Worm (Caenorhabditis elegans) whole organism, young adult: ENCODE data around the gene C33D9.3.

Experiments
- B0035.1 ChIP-seq: sonication (generic microtip); optimal IDR thresholded peaks from 2 replicates; lab custom pipeline; 2016; ENCODE audit warnings: missing genetic modification characterization, mild to moderate bottlenecking, missing compliant biosample characterization, missing genotype, missing genetic modification reagents
- B0336.3 ChIP-seq: fragments of 200-800 bp; sonication (Bioruptor generic); IDR thresholded peaks from 2 replicates; pipeline ENCODE4 v1.3.6; 2022; ENCODE audit warnings: missing genetic modification characterization, missing compliant biosample characterization
- C06A6.2 ChIP-seq: fragments of 200-800 bp; sonication (Bioruptor generic); conservative IDR thresholded peaks from 2 replicates; pipeline ENCODE4 v1.3.6; 2022; ENCODE audit warnings: missing genetic modification characterization, missing compliant biosample characterization
- D2030.7 ChIP-seq: fragments of 200-800 bp; sonication (Bioruptor generic); IDR thresholded peaks from 2 replicates; pipeline ENCODE4 v1.3.6; 2022; ENCODE audit warnings: missing genetic modification reagents, missing genetic modification characterization, missing compliant biosample characterization
- F22D6.2 ChIP-seq: sonication (generic microtip); optimal IDR thresholded peaks from 2 replicates; lab custom pipeline; 2016; ENCODE audit warnings: mild to moderate bottlenecking, missing genetic modification characterization, missing compliant biosample characterization
- F33H1.4 ChIP-seq: fragments of 200-800 bp; sonication (Bioruptor generic); IDR thresholded peaks from 2 replicates; pipeline ENCODE4 v1.3.6; 2022; ENCODE audit warnings: missing genetic modification reagents, missing genetic modification characterization, missing compliant biosample characterization
- F49E8.2 ChIP-seq: sonication (generic microtip); optimal IDR thresholded peaks from 3 replicates; lab custom pipeline; 2017; ENCODE audit warnings: missing genetic modification characterization, mild to moderate bottlenecking, missing compliant biosample characterization, antibody characterized with exemption, moderate library complexity; ENCODE audit not compliant: insufficient read depth
- F55B11.4 ChIP-seq: sonication (generic microtip); optimal IDR thresholded peaks from 2 replicates; lab custom pipeline; 2016; ENCODE audit warnings: missing compliant biosample characterization, missing genetic modification characterization, borderline replicate concordance; ENCODE audit not compliant: insufficient read depth
- K11D2.4 ChIP-seq: fragments of 200-800 bp; sonication (Bioruptor generic); IDR thresholded peaks from 2 replicates; pipeline ENCODE4 v1.3.6; 2022; ENCODE audit warnings: missing genetic modification reagents, missing genetic modification characterization, missing compliant biosample characterization
- K12H6.12 ChIP-seq: fragments of 200-800 bp; sonication (Bioruptor generic); optimal IDR thresholded peaks from 2 replicates; lab custom pipeline; 2018; ENCODE audit warnings: mild to moderate bottlenecking, missing genetic modification characterization, missing compliant biosample characterization
- T26A5.8 ChIP-seq: sonication (generic microtip); optimal IDR thresholded peaks from 2 replicates; lab custom pipeline; 2016; ENCODE audit warnings: missing genetic modification characterization, missing compliant biosample characterization
- Y53G8AR.9 ChIP-seq: fragments of 200-800 bp; sonication (Bioruptor generic); conservative IDR thresholded peaks from 2 replicates; pipeline ENCODE4 v1.3.6; 2022; ENCODE audit warnings: missing genetic modification reagents, missing genetic modification characterization, missing compliant biosample characterization
- Y67H2A.10 ChIP-seq: fragments of 200-800 bp; sonication (Bioruptor generic); conservative IDR thresholded peaks from 2 replicates; pipeline ENCODE4 v1.3.6; 2022; ENCODE audit warnings: missing genetic modification reagents, missing genetic modification characterization, missing compliant biosample characterization
- attf-3 ChIP-seq: fragments of 200-800 bp; sonication (Bioruptor generic); conservative IDR thresholded peaks from 2 replicates; pipeline ENCODE4 v1.3.6; 2022; ENCODE audit warnings: missing genetic modification reagents, missing genetic modification characterization, missing compliant biosample characterization
- ccch-3 ChIP-seq: fragments of 200-800 bp; sonication (Bioruptor generic); optimal IDR thresholded peaks from 2 replicates; lab custom pipeline; 2018; ENCODE audit warnings: mild to moderate bottlenecking, missing genetic modification characterization, missing compliant biosample characterization
- cebp-1 ChIP-seq, 2 experiments: fragments of 200-800 bp in 1 of 2; sonication (Bioruptor generic) in 1 of 2; sonication (generic microtip) in 1 of 2; IDR thresholded peaks in 1 of 2; optimal IDR thresholded peaks in 1 of 2; 2 replicates each; pipeline versions ENCODE4 v1.3.6 to Lab custom; 2017 to 2022; ENCODE audit warnings: missing compliant biosample characterization in 2 of 2, missing genetic modification characterization in 2 of 2, mild to moderate bottlenecking in 1 of 2, missing genetic modification reagents in 1 of 2, moderate library complexity in 1 of 2
- ceh-100 ChIP-seq: fragments of 200-800 bp; sonication (Bioruptor generic); IDR thresholded peaks from 2 replicates; pipeline ENCODE4 v1.3.6; 2022; ENCODE audit warnings: missing genetic modification reagents, missing genetic modification characterization, missing compliant biosample characterization
- ceh-27 ChIP-seq: fragments of 200-800 bp; sonication (Bioruptor generic); optimal IDR thresholded peaks from 2 replicates; lab custom pipeline; 2018; ENCODE audit warnings: mild to moderate bottlenecking, missing genetic modification characterization, moderate library complexity, missing compliant biosample characterization
- ceh-58 ChIP-seq: fragments of 200-800 bp; sonication (Bioruptor generic); IDR thresholded peaks from 2 replicates; pipeline ENCODE4 v1.3.6; 2022; ENCODE audit warnings: missing genetic modification characterization, missing compliant biosample characterization
- ceh-91 ChIP-seq: fragments of 200-800 bp; sonication (Bioruptor generic); IDR thresholded peaks from 2 replicates; pipeline ENCODE4 v1.3.6; 2022; ENCODE audit warnings: missing genetic modification reagents, missing genetic modification characterization, missing compliant biosample characterization
- die-1 ChIP-seq: sonication (generic microtip); optimal IDR thresholded peaks from 2 replicates; lab custom pipeline; 2016; ENCODE audit warnings: missing genotype, mild to moderate bottlenecking, missing genetic modification characterization, missing compliant biosample characterization
- dox-1 ChIP-seq: fragments of 200-800 bp; sonication (Bioruptor generic); IDR thresholded peaks from 2 replicates; pipeline ENCODE4 v1.3.6; 2022; ENCODE audit warnings: missing genetic modification reagents, missing genetic modification characterization, missing compliant biosample characterization
- dpff-1 ChIP-seq: sonication (generic microtip); optimal IDR thresholded peaks from 2 replicates; lab custom pipeline; 2017; ENCODE audit warnings: mild to moderate bottlenecking, missing genetic modification characterization, missing compliant biosample characterization
- efl-1 ChIP-seq: fragments of 150-350 bp; optimal IDR thresholded peaks from 2 replicates; lab custom pipeline; 2014; ENCODE audit warnings: missing biosample characterization, missing genetic modification reagents, missing genetic modification characterization
- ets-4 ChIP-seq: fragments of 200-800 bp; sonication (Bioruptor generic); optimal IDR thresholded peaks from 2 replicates; lab custom pipeline; 2018; ENCODE audit warnings: mild to moderate bottlenecking, missing genetic modification characterization, missing compliant biosample characterization
- gei-17 ChIP-seq: fragments of 200-800 bp; sonication (Bioruptor generic); optimal IDR thresholded peaks from 2 replicates; lab custom pipeline; 2018; ENCODE audit warnings: mild to moderate bottlenecking, missing genetic modification characterization, missing compliant biosample characterization
- him-1 ChIP-seq: sonication (generic microtip); optimal IDR thresholded peaks from 2 replicates; lab custom pipeline; 2016; ENCODE audit warnings: missing genotype, missing genetic modification reagents, missing genetic modification characterization, missing compliant biosample characterization
- let-526 ChIP-seq: fragments of 200-800 bp; sonication (Bioruptor generic); IDR thresholded peaks from 2 replicates; pipeline ENCODE4 v1.3.6; 2022; ENCODE audit warnings: missing genetic modification reagents, missing genetic modification characterization, missing compliant biosample characterization
- let-607 ChIP-seq, 2 experiments: fragments of 200-800 bp in 1 of 2; sonication (Bioruptor generic) in 1 of 2; sonication (generic microtip) in 1 of 2; optimal IDR thresholded peaks; 2 replicates each; lab custom pipeline; 2016 to 2018; ENCODE audit warnings: mild to moderate bottlenecking in 2 of 2, missing compliant biosample characterization in 2 of 2, missing genetic modification characterization in 2 of 2, moderate library complexity in 2 of 2, missing genotype in 1 of 2
- lin-26 ChIP-seq: fragments of 200-800 bp; sonication (Bioruptor generic); IDR thresholded peaks from 2 replicates; pipeline ENCODE4 v1.3.6; 2022; ENCODE audit warnings: missing genetic modification reagents, missing genetic modification characterization, missing compliant biosample characterization
- lin-35 ChIP-seq, 3 experiments: fragments of 150-350 bp in 2 of 3; sonication (generic microtip) in 1 of 3; optimal IDR thresholded peaks; 2 replicates each; lab custom pipeline; 2014 to 2018; ENCODE audit warnings: missing biosample characterization in 3 of 3, missing genetic modification characterization in 3 of 3, missing genetic modification reagents in 3 of 3
- lin-54 ChIP-seq: fragments of 200-800 bp; sonication (Bioruptor generic); optimal IDR thresholded peaks from 2 replicates; lab custom pipeline; 2018; ENCODE audit warnings: mild to moderate bottlenecking, missing genetic modification characterization, missing compliant biosample characterization
- lsy-27 ChIP-seq: sonication (generic microtip); optimal IDR thresholded peaks from 2 replicates; lab custom pipeline; 2017; ENCODE audit warnings: missing genetic modification characterization, mild to moderate bottlenecking, missing compliant biosample characterization, antibody characterized with exemption, missing genotype, borderline replicate concordance; ENCODE audit not compliant: insufficient read depth
- mel-28 ChIP-seq: sonication (generic microtip); optimal IDR thresholded peaks from 2 replicates; lab custom pipeline; 2016; ENCODE audit warnings: borderline replicate concordance, mild to moderate bottlenecking, missing genetic modification characterization, missing compliant biosample characterization
- mxl-1 ChIP-seq: sonication (generic microtip); optimal IDR thresholded peaks from 2 replicates; lab custom pipeline; 2016; ENCODE audit warnings: missing genetic modification characterization, missing compliant biosample characterization
- nhr-27 ChIP-seq: fragments of 200-800 bp; sonication (Bioruptor generic); optimal IDR thresholded peaks from 2 replicates; lab custom pipeline; 2018; ENCODE audit warnings: mild to moderate bottlenecking, missing genetic modification characterization, moderate library complexity, missing compliant biosample characterization
- nhr-80 ChIP-seq: sonication (generic microtip); optimal IDR thresholded peaks from 2 replicates; lab custom pipeline; 2016; ENCODE audit warnings: missing genetic modification characterization, missing compliant biosample characterization
- nhr-90 ChIP-seq: sonication (generic microtip); optimal IDR thresholded peaks from 2 replicates; lab custom pipeline; 2016; ENCODE audit warnings: missing genotype, mild to moderate bottlenecking, missing genetic modification characterization, missing compliant biosample characterization
- snpc-1.1 ChIP-seq: sonication (generic microtip); optimal IDR thresholded peaks from 2 replicates; lab custom pipeline; 2017; ENCODE audit warnings: missing genetic modification characterization, mild to moderate bottlenecking, missing compliant biosample characterization, antibody characterized with exemption, moderate library complexity, missing genotype, missing genetic modification reagents; ENCODE audit not compliant: insufficient read depth
- snpc-3.4 ChIP-seq: sonication (generic microtip); optimal IDR thresholded peaks from 2 replicates; lab custom pipeline; 2017; ENCODE audit warnings: missing genetic modification characterization, mild to moderate bottlenecking, missing compliant biosample characterization, antibody characterized with exemption, moderate library complexity, missing genotype, missing genetic modification reagents
- tbp1 ChIP-seq: fragments of 200-800 bp; sonication (Bioruptor generic); optimal IDR thresholded peaks from 2 replicates; lab custom pipeline; 2018; ENCODE audit warnings: mild to moderate bottlenecking, missing genetic modification characterization, missing compliant biosample characterization
- tlf-1 ChIP-seq: fragments of 200-800 bp; sonication (Bioruptor generic); optimal IDR thresholded peaks from 2 replicates; lab custom pipeline; 2018; ENCODE audit warnings: mild to moderate bottlenecking, missing genetic modification characterization, missing compliant biosample characterization
- zfh-2 ChIP-seq: fragments of 200-800 bp; sonication (Bioruptor generic); conservative IDR thresholded peaks from 2 replicates; pipeline ENCODE4 v1.3.6; 2022; ENCODE audit warnings: missing genetic modification reagents, missing genetic modification characterization, missing compliant biosample characterization

The C33D9.3 gene

ce11 chrIV:8792808-8793207 is at the start of gene C33D9.3:
C33D9.3 (minus strand) TSS chrIV:8792908.
- TF ChIP-seq dox-1 (GFP tag; lab: Robert Waterston, UW) = no peak
- TF ChIP-seq nhr-27 = no peak
- no peak for TF ChIP-seq K12H6.12 (tag; lab: Kevin White, UChicago)
- no peak for TF ChIP-seq B0035.1 (tag; lab: Kevin White, UChicago)
- no peak for TF ChIP-seq zfh-2 (GFP tag; lab: Robert Waterston, UW)
- TF ChIP-seq F55B11.4 = no peak
- no peak for TF ChIP-seq him-1 (tag; lab: Kevin White, UChicago)
- TF ChIP-seq lin-35 (GFP tag; optimal IDR thresholded peaks at IDR 0.05; lab: Kevin White, UChicago) = no peak
- no peak for TF ChIP-seq nhr-90
- no peak for TF ChIP-seq tbp1
- no peak for TF ChIP-seq gei-17 (GFP tag; lab: Kevin White, UChicago)
- no peak for TF ChIP-seq efl-1 (GFP tag; lab: Kevin White, UChicago)

DNA sequence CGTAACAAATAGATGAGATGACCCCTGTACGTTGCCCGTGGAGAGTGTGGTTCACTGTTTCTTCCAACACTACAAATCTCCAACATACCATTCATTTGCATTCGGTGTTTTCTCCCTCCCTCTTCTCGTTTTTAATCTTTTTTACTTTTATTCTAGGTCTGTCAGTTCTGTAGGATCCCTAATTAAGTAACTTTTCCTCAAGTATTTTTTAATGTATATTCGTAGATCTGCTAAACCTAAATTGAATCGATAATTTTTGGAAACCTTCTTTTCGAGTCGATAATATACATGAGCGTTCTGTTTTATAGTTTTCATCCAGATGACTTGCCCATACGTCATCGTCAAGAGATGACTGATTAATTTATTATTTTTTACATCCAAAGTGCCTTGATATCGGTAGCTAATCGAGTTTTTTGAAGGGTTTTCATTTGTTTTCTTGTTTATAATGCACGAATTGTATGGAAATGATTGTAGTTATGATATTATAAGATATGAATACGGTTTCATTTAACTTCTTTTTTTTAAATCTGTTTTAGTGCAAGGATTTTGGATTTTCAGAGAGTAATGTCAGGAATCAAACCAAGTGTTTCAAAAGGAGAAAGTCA is 47.6 kb upstream of the C33D9.3 start, which contains the start of the genes T28C6.11 and T11B7.1:
T28C6.11 (minus strand) TSS at position 101 of the 605 bp plus-strand sequence.
T11B7.1 (plus strand) TSS at position 555 of the 605 bp plus-strand sequence.
- TF ChIP-seq C06A6.2 (GFP tag; lab: Robert Waterston, UW) (no peak), snpc-1.1 (tag; lab: Kevin White, UChicago) (no peak), attf-3 (no peak), Y67H2A.10 (no peak), nhr-90 (no peak), ets-4 (GFP tag; lab: Kevin White, UChicago) (no peak), ceh-91 (GFP tag; lab: Robert Waterston, UW) (no peak), ceh-58 (no peak), mel-28 (tag; lab: Kevin White, UChicago) (no peak), let-526 (GFP tag; lab: Robert Waterston, UW) (no peak), ceh-100 (GFP tag; lab: Robert Waterston, UW) (no peak), F49E8.2 (tag; lab: Kevin White, UChicago) (no peak), dox-1 (GFP tag; lab: Robert Waterston, UW) (no peak), T26A5.8 (no peak), ceh-27 (GFP tag; lab: Kevin White, UChicago) (no peak)
- TF ChIP-seq, all 124 proteins: peak for 0

ce11 chrIV:8830591-8830990 is 37.9 kb upstream of the C33D9.3 start, which contains the start of gene T28C6.8:
T28C6.8 (minus strand) TSS chrIV:8830727.
- no peak for TF ChIP-seq D2030.7 (GFP tag; lab: Robert Waterston, UW)
- TF ChIP-seq lin-54 (GFP tag; lab: Kevin White, UChicago) = peak; percentile 11
- TF ChIP-seq dox-1 (GFP tag; lab: Robert Waterston, UW) = peak; percentile 70
- 0 out of 2 replicates have a peak, but pooled peaks have one; percentile 26 for TF ChIP-seq B0336.3 (GFP tag; lab: Robert Waterston, UW)
- TF ChIP-seq F33H1.4 (GFP tag; lab: Robert Waterston, UW) = no peak
- no peak for TF ChIP-seq K11D2.4 (GFP tag; lab: Robert Waterston, UW)
- TF ChIP-seq die-1 (tag; lab: Kevin White, UChicago) = no peak
- TF ChIP-seq cebp-1 (GFP tag; IDR thresholded peaks at IDR 0.05; lab: Robert Waterston, UW) = no peak
- TF ChIP-seq cebp-1 (tag; optimal IDR thresholded peaks at IDR 0.05; lab: Kevin White, UChicago) = no peak
- TF ChIP-seq tbp1 = peak; percentile 22
- TF ChIP-seq dpff-1 = no peak
- TF ChIP-seq Y53G8AR.9 = no peak
- TF ChIP-seq lin-35 (GFP tag; optimal IDR thresholded peaks at IDR 0.05; lab: Kevin White, UChicago) = no peak
- TF ChIP-seq ccch-3 (GFP tag; lab: Kevin White, UChicago) = no peak
- TF ChIP-seq lsy-27 (tag; lab: Kevin White, UChicago) = no peak
- peak; percentile 19 to 45 for TF ChIP-seq let-607 (tag; optimal IDR thresholded peaks at IDR 0.05; lab: Kevin White, UChicago)
- no peak for TF ChIP-seq snpc-3.4 (tag; lab: Kevin White, UChicago)
- no peak for TF ChIP-seq mel-28 (tag; lab: Kevin White, UChicago)
- TF ChIP-seq lin-26 (GFP tag; lab: Robert Waterston, UW) = 0 out of 2 replicates have a peak, but pooled peaks have one; percentile 31
- no peak for TF ChIP-seq let-526 (GFP tag; lab: Robert Waterston, UW)
- no peak for TF ChIP-seq T26A5.8
- TF ChIP-seq nhr-80 (tag; lab: Kevin White, UChicago) = peak; percentile 92
- no peak for TF ChIP-seq tlf-1 (GFP tag; lab: Kevin White, UChicago)
- TF ChIP-seq F22D6.2 (tag; lab: Kevin White, UChicago) = no peak
- TF ChIP-seq mxl-1 (tag; lab: Kevin White, UChicago) = no peak
